Worm (Caenorhabditis elegans) whole organism, L2 larva: ENCODE results near the gene F23A7.4.

ENCODE experiments used
- C34F6.9 ChIP-seq: fragments of 150-350 bp; optimal IDR thresholded peaks from 2 replicates; lab custom pipeline; 2014; ENCODE audit warnings: missing biosample characterization, missing genetic modification characterization
- F13H6.1 ChIP-seq: sonication (generic microtip); optimal IDR thresholded peaks from 2 replicates; lab custom pipeline; 2016; ENCODE audit warnings: missing genetic modification characterization, missing compliant biosample characterization
- R02D3.7 ChIP-seq: fragments of 150-350 bp; optimal IDR thresholded peaks from 2 replicates; lab custom pipeline; 2014; ENCODE audit warnings: missing biosample characterization, missing genetic modification characterization
- Y55F3AM.14 ChIP-seq: fragments of 200-800 bp; sonication (Bioruptor generic); optimal IDR thresholded peaks from 2 replicates; lab custom pipeline; 2018; ENCODE audit warnings: mild to moderate bottlenecking, missing genetic modification characterization, missing compliant biosample characterization
- ZK546.5 ChIP-seq: sonication (generic microtip); optimal IDR thresholded peaks from 2 replicates; lab custom pipeline; 2017; ENCODE audit warnings: missing biosample characterization, missing genetic modification characterization
- aly-2 ChIP-seq: fragments of 150-350 bp; optimal IDR thresholded peaks from 2 replicates; lab custom pipeline; 2014; ENCODE audit warnings: missing biosample characterization, missing genetic modification characterization
- ama-1 ChIP-seq: fragments of 150-350 bp; optimal IDR thresholded peaks from 2 replicates; lab custom pipeline; 2018; ENCODE audit warnings: inconsistent platforms
- blmp-1 ChIP-seq: sonication (generic microtip); optimal IDR thresholded peaks from 2 replicates; lab custom pipeline; 2017; ENCODE audit warnings: missing genetic modification characterization, mild to moderate bottlenecking, missing compliant biosample characterization, antibody characterized with exemption, moderate library complexity; ENCODE audit not compliant: insufficient read depth
- ceh-82 ChIP-seq: fragments of 150-350 bp; optimal IDR thresholded peaks from 2 replicates; lab custom pipeline; 2014; ENCODE audit warnings: missing biosample characterization, missing genetic modification characterization
- crh-2 ChIP-seq: sonication (generic microtip); optimal IDR thresholded peaks from 2 replicates; lab custom pipeline; 2017; ENCODE audit warnings: missing biosample characterization, missing genetic modification characterization
- dmd-4 ChIP-seq: sonication (generic microtip); optimal IDR thresholded peaks from 2 replicates; lab custom pipeline; 2017; ENCODE audit warnings: missing biosample characterization, missing genetic modification characterization
- egl-27 ChIP-seq: sonication (generic microtip); optimal IDR thresholded peaks from 3 replicates; lab custom pipeline; 2017; ENCODE audit warnings: missing biosample characterization, missing genetic modification reagents, missing genetic modification characterization
- elt-1 ChIP-seq: fragments of 150-350 bp; optimal IDR thresholded peaks from 2 replicates; lab custom pipeline; 2014; ENCODE audit warnings: missing biosample characterization, missing genetic modification characterization
- elt-3 ChIP-seq: sonication (generic microtip); optimal IDR thresholded peaks from 2 replicates; lab custom pipeline; 2017; ENCODE audit warnings: missing biosample characterization, missing genetic modification characterization
- fos-1 ChIP-seq: fragments of 150-350 bp; optimal IDR thresholded peaks from 2 replicates; lab custom pipeline; 2014; ENCODE audit warnings: missing biosample characterization, missing genetic modification characterization
- gmeb-1 ChIP-seq: fragments of 150-350 bp; optimal IDR thresholded peaks from 2 replicates; lab custom pipeline; 2014; ENCODE audit warnings: missing biosample characterization, missing genetic modification characterization
- lin-11 ChIP-seq: fragments of 150-350 bp; sonication (generic microtip); optimal IDR thresholded peaks from 2 replicates; lab custom pipeline; 2014; ENCODE audit warnings: missing biosample characterization, missing genetic modification characterization, inconsistent platforms, mixed read lengths
- lin-13 ChIP-seq: fragments of 150-350 bp; optimal IDR thresholded peaks from 2 replicates; lab custom pipeline; 2014; ENCODE audit warnings: missing biosample characterization, missing genetic modification reagents, missing genetic modification characterization
- lin-39 ChIP-seq: fragments of 150-350 bp; optimal IDR thresholded peaks from 2 replicates; lab custom pipeline; 2014; ENCODE audit warnings: missing biosample characterization, missing genetic modification reagents, missing genetic modification characterization
- lsy-2 ChIP-seq, 2 experiments: fragments of 150-350 bp in 1 of 2; sonication (generic microtip) in 1 of 2; optimal IDR thresholded peaks; 2 replicates each; lab custom pipeline; 2014 to 2017; ENCODE audit warnings: missing biosample characterization in 2 of 2, missing genetic modification characterization in 2 of 2
- mab-5 ChIP-seq: fragments of 150-350 bp; optimal IDR thresholded peaks from 2 replicates; lab custom pipeline; 2014; ENCODE audit warnings: missing biosample characterization, missing genetic modification characterization
- mdl-1 ChIP-seq, 2 experiments: fragments of 150-350 bp in 1 of 2; sonication (generic microtip) in 1 of 2; optimal IDR thresholded peaks; 2 replicates each; lab custom pipeline; 2017; ENCODE audit warnings: missing biosample characterization in 2 of 2, missing genetic modification characterization in 2 of 2
- nhr-11 ChIP-seq: fragments of 150-350 bp; optimal IDR thresholded peaks from 2 replicates; lab custom pipeline; 2014; ENCODE audit warnings: missing biosample characterization, missing genetic modification characterization
- nhr-12 ChIP-seq: fragments of 150-350 bp; optimal IDR thresholded peaks from 2 replicates; lab custom pipeline; 2014; ENCODE audit warnings: missing biosample characterization, missing genetic modification characterization
- nhr-129 ChIP-seq: fragments of 150-350 bp; optimal IDR thresholded peaks from 2 replicates; lab custom pipeline; 2014; ENCODE audit warnings: missing biosample characterization, missing genetic modification characterization
- nhr-21 ChIP-seq: fragments of 150-350 bp; optimal IDR thresholded peaks from 2 replicates; lab custom pipeline; 2014; ENCODE audit warnings: missing biosample characterization, missing genetic modification characterization
- nhr-23 ChIP-seq: fragments of 150-350 bp; optimal IDR thresholded peaks from 2 replicates; lab custom pipeline; 2014; ENCODE audit warnings: missing biosample characterization, missing genetic modification reagents, missing genetic modification characterization
- nhr-237 ChIP-seq: fragments of 150-350 bp; optimal IDR thresholded peaks from 2 replicates; lab custom pipeline; 2014; ENCODE audit warnings: missing biosample characterization, missing genetic modification characterization
- nhr-25 ChIP-seq: fragments of 150-350 bp; sonication (generic microtip); optimal IDR thresholded peaks from 3 replicates; lab custom pipeline; 2014; ENCODE audit warnings: missing biosample characterization, missing genetic modification characterization
- nhr-77 ChIP-seq: fragments of 150-350 bp; optimal IDR thresholded peaks from 2 replicates; lab custom pipeline; 2014; ENCODE audit warnings: missing biosample characterization, missing genetic modification characterization
- peb-1 ChIP-seq: fragments of 150-350 bp; optimal IDR thresholded peaks from 2 replicates; lab custom pipeline; 2014; ENCODE audit warnings: missing biosample characterization, missing genetic modification characterization
- sem-4 ChIP-seq: fragments of 150-350 bp; optimal IDR thresholded peaks from 2 replicates; lab custom pipeline; 2014; ENCODE audit warnings: missing biosample characterization, missing genetic modification reagents, missing genetic modification characterization
- skn-1 ChIP-seq: sonication (generic microtip); optimal IDR thresholded peaks from 2 replicates; lab custom pipeline; 2017; ENCODE audit warnings: missing biosample characterization, missing genetic modification characterization
- sma-3 ChIP-seq: sonication (generic microtip); optimal IDR thresholded peaks from 2 replicates; lab custom pipeline; 2016; ENCODE audit warnings: missing genetic modification reagents, missing genetic modification characterization, missing compliant biosample characterization
- sma-9 ChIP-seq, 2 experiments: fragments of 150-350 bp in 1 of 2; sonication (generic microtip) in 1 of 2; optimal IDR thresholded peaks; 2 replicates each; lab custom pipeline; 2014 to 2016; ENCODE audit warnings: missing genetic modification characterization in 2 of 2, mild to moderate bottlenecking in 1 of 2, missing biosample characterization in 1 of 2, missing compliant biosample characterization in 1 of 2, missing genetic modification reagents in 1 of 2, moderate library complexity in 1 of 2
- snpc-4 ChIP-seq: fragments of 150-350 bp; optimal IDR thresholded peaks from 2 replicates; lab custom pipeline; 2014; ENCODE audit warnings: missing biosample characterization, missing genetic modification characterization
- unc-55 ChIP-seq: fragments of 150-350 bp; sonication (generic microtip); optimal IDR thresholded peaks from 3 replicates; lab custom pipeline; 2014; ENCODE audit warnings: missing biosample characterization, missing genetic modification reagents, missing genetic modification characterization
- unc-62 ChIP-seq: fragments of 150-350 bp; optimal IDR thresholded peaks from 2 replicates; lab custom pipeline; 2014; ENCODE audit warnings: missing biosample characterization, missing genetic modification reagents, missing genetic modification characterization
- zag-1 ChIP-seq: fragments of 150-350 bp; optimal IDR thresholded peaks from 2 replicates; lab custom pipeline; 2014; ENCODE audit warnings: missing biosample characterization, missing genetic modification characterization
- ztf-1 ChIP-seq: fragments of 200-800 bp; sonication (Bioruptor generic); conservative IDR thresholded peaks from 2 replicates; pipeline ENCODE4 v1.3.6; 2022; ENCODE audit warnings: missing genetic modification characterization, missing compliant biosample characterization
- ztf-11 ChIP-seq: sonication (generic microtip); optimal IDR thresholded peaks from 2 replicates; lab custom pipeline; 2017; ENCODE audit warnings: missing biosample characterization, missing genetic modification characterization

Gene F23A7.4

ce11 chrX:16189227-16189906 is 23.0 kb upstream of the F23A7.4 start, which contains the start of gene slc-25A21:
TSS of gene slc-25A21 (plus strand) at chrX:16189856.
- TF ChIP-seq sma-9 (GFP tag; optimal IDR thresholded peaks at IDR 0.05; lab: Kevin White, UChicago) (peak; percentile 25), sma-9 (tag; optimal IDR thresholded peaks at IDR 0.05; lab: Kevin White, UChicago) (no peak), aly-2 (no peak)

ce11 chrX:16192574-16192973 is 19.8 kb upstream of the F23A7.4 start:
- peak in 1 of 2 experiments; percentile 58 for TF ChIP-seq mdl-1 (tag; optimal IDR thresholded peaks at IDR 0.05; lab: Kevin White, UChicago)
- TF ChIP-seq nhr-21 (tag; lab: Kevin White, UChicago): peak; percentile 64
- TF ChIP-seq sma-9 (GFP tag; optimal IDR thresholded peaks at IDR 0.05; lab: Kevin White, UChicago): peak; percentile 97
- no peak for TF ChIP-seq sma-9 (tag; optimal IDR thresholded peaks at IDR 0.05; lab: Kevin White, UChicago)
- no peak for TF ChIP-seq nhr-25 (tag; lab: Kevin White, UChicago)
- peak in 1 of 2 experiments; percentile 30 for TF ChIP-seq lsy-2 (tag; optimal IDR thresholded peaks at IDR 0.05; lab: Kevin White, UChicago)
- TF ChIP-seq lin-11 (tag; lab: Kevin White, UChicago): no peak
- TF ChIP-seq nhr-23 (tag; lab: Kevin White, UChicago): no peak
- TF ChIP-seq crh-2 (tag; lab: Kevin White, UChicago): peak; percentile 81
- TF ChIP-seq skn-1 (tag; lab: Kevin White, UChicago): peak; percentile 10
- no peak for TF ChIP-seq lin-39 (tag; lab: Kevin White, UChicago)
- TF ChIP-seq nhr-129: peak; percentile 24
- TF ChIP-seq fos-1 (tag; lab: Kevin White, UChicago): peak; percentile 94
- TF ChIP-seq egl-27 (tag; lab: Kevin White, UChicago): peak; percentile 57
- no peak for TF ChIP-seq ztf-1 (GFP tag; lab: Robert Waterston, UW)
- peak; percentile 79 for TF ChIP-seq F13H6.1
- TF ChIP-seq sma-3 (GFP tag; lab: Kevin White, UChicago): peak; percentile 75
- TF ChIP-seq peb-1 (tag; lab: Kevin White, UChicago): no peak

DNA sequence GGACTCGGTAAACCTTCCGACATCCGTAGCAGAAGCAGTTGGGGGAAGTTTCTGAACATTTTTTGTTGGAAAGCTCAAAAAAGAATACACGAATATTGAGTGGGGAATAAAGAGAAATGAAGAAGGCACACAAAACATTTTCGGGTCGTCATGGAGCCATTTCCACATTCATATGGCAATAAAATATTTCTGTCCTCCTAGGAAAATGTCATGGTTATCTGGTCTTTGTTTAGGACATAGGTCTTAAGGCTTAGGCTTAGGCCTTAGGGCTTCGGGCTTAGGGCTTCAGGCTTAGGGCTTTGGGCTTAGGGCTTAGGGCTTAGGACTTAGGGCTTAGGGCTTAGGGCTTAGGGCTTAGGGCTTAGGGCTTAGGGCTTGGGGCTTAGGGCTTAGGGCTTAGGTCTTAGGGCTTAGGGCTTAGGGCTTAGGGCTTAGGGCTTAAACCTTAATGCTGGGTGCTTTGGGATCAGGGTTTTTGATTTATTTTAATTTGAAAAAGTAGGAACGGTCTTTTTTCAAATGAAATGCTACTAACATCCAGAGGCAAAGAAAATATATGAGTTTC is 13.1 kb upstream of the F23A7.4 start, which contains the start of gene R11.3:
Gene R11.3 (minus strand): TSS at position 51 of the 565 bp plus-strand sequence.
- TF ChIP-seq fos-1 (tag; lab: Kevin White, UChicago) (no peak), ama-1 (no peak), sma-9 (GFP tag; optimal IDR thresholded peaks at IDR 0.05; lab: Kevin White, UChicago) (no peak), sma-9 (tag; optimal IDR thresholded peaks at IDR 0.05; lab: Kevin White, UChicago) (no peak), nhr-23 (tag; lab: Kevin White, UChicago) (no peak), nhr-21 (tag; lab: Kevin White, UChicago) (no peak), blmp-1 (tag; lab: Kevin White, UChicago) (no peak), ztf-1 (GFP tag; lab: Robert Waterston, UW) (no peak), sma-3 (GFP tag; lab: Kevin White, UChicago) (no peak), F13H6.1 (no peak), aly-2 (no peak), zag-1 (tag; lab: Kevin White, UChicago) (no peak), elt-3 (tag; lab: Kevin White, UChicago) (no peak), lin-13 (GFP tag; lab: Kevin White, UChicago) (no peak), lsy-2 (tag; optimal IDR thresholded peaks at IDR 0.05; lab: Kevin White, UChicago) (no peak), nhr-237 (tag; lab: Kevin White, UChicago) (no peak), C34F6.9 (tag; lab: Kevin White, UChicago) (no peak)

DNA sequence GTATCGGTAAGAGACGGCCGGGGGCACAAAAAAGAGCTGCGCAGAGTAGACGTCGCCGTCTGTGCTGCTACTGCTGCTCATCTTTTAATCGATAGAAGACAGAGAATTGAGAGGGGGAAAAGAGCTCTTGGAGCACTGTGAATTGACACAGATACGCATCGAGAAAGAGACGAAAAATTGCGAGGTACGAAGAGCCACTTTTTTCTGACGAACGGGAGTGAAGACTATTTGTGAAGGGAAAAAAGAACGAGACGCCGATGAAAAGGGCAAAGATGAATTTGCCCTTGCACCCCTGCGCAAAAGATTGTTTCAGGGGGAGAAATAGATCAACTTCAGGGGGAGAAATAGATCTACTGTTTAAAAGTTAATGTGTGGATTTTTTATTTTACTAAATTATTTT is 10.2 kb upstream of the F23A7.4 start:
- TF ChIP-seq nhr-21 (tag; lab: Kevin White, UChicago) (peak; percentile 28), unc-62 (no peak), elt-1 (tag; lab: Kevin White, UChicago) (no peak), lin-39 (tag; lab: Kevin White, UChicago) (no peak), snpc-4 (tag; lab: Kevin White, UChicago) (peak; percentile 39), ZK546.5 (tag; lab: Kevin White, UChicago) (no peak), nhr-77 (no peak), nhr-12 (no peak), unc-55 (no peak), ceh-82 (tag; lab: Kevin White, UChicago) (no peak), F13H6.1 (peak; percentile 23), lsy-2 (tag; optimal IDR thresholded peaks at IDR 0.05; lab: Kevin White, UChicago) (peak; percentile 55 to 63), C34F6.9 (tag; lab: Kevin White, UChicago) (peak; percentile 51), fos-1 (tag; lab: Kevin White, UChicago) (peak; percentile 17), gmeb-1 (tag; lab: Kevin White, UChicago) (no peak), sem-4 (peak; percentile 17), lin-13 (GFP tag; lab: Kevin White, UChicago) (no peak), ztf-11 (tag; lab: Kevin White, UChicago) (no peak), R02D3.7 (no peak), skn-1 (tag; lab: Kevin White, UChicago) (no peak), Y55F3AM.14 (GFP tag; lab: Kevin White, UChicago) (no peak), elt-3 (tag; lab: Kevin White, UChicago) (no peak), dmd-4 (tag; lab: Kevin White, UChicago) (no peak), lin-11 (tag; lab: Kevin White, UChicago) (peak; percentile 65), blmp-1 (tag; lab: Kevin White, UChicago) (no peak), mab-5 (tag; lab: Kevin White, UChicago) (no peak), aly-2 (no peak), nhr-11 (no peak), nhr-23 (tag; lab: Kevin White, UChicago) (no peak), peb-1 (tag; lab: Kevin White, UChicago) (no peak), zag-1 (tag; lab: Kevin White, UChicago) (no peak)
